Fruit fly (Drosophila melanogaster): ENCODE results near the gene Nsf2.

DNA sequence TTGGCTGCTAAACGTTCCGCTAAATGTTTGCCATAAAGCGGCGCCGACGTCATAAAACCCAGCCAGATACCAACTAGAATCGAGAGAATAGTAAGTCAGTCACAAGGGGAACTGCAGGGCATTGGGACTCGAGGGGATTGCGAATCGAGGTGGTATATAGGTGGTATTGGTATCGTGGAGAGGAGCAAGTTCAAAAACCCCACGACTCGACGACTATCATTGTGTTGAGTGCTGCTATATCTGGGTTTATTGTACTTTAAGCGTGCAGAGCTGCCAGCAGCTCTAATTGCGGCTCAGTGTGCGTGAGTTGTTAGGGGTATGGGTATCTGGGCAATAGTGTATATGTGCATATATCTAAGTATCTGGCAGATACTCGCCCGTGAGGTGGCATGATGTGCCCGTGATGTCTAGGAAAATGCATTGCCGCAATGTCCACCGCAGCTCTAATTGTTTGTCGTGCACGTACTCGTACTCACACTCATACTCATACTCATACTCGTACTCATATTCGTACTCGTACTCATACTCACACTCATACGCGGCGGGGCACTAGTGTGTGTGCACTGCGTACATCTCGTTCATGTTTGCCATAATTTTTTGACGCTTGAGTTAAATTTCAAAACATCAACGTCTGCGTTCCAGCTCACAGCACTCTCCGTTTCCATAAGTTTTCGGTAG, 31.6 kb downstream of the Nsf2 start:
- no peak for TF ChIP-seq pad (GFP tag; optimal IDR thresholded peaks at IDR 0.05)
- no peak for TF ChIP-seq Hr96 (GFP tag; optimal IDR thresholded peaks at IDR 0.05)
- TF ChIP-seq CG14711 (tag; optimal IDR thresholded peaks at IDR 0.05): no peak
- TF ChIP-seq CG33017 (tag; optimal IDR thresholded peaks at IDR 0.05): no peak
- TF ChIP-seq toe (GFP tag; optimal IDR thresholded peaks at IDR 0.05): no peak
- no peak for TF ChIP-seq tj (GFP tag; optimal IDR thresholded peaks at IDR 0.05)
- TF ChIP-seq ovo (GFP tag; optimal IDR thresholded peaks at IDR 0.05): no peak
- TF ChIP-seq CG5204 (GFP tag; optimal IDR thresholded peaks at IDR 0.05): no peak
- TF ChIP-seq CG7101 (tag; optimal IDR thresholded peaks at IDR 0.05): no peak

Data from whole organism, adult.